Fruit fly (Drosophila melanogaster) whole organism, embryonic: ENCODE measurements around the gene Nmt.
A peak's percentile ranks its signal among the peaks of the same experiment; 100 is the strongest.

Experiments used
- Adf1 ChIP-seq: fragments of 200-800 bp; sonication (Bioruptor generic); IDR thresholded peaks from 2 replicates; pipeline ENCODE4 v1.3.6; 2022; ENCODE audit warnings: missing biosample characterization, missing genetic modification characterization
- Bdp1 ChIP-seq: fragments of 200-800 bp; sonication (Bioruptor generic); optimal IDR thresholded peaks from 3 replicates; lab custom pipeline; 2016; ENCODE audit warnings: missing biosample characterization, missing genetic modification characterization
- CG10209 ChIP-seq: fragments of 200-800 bp; sonication (Bioruptor generic); optimal IDR thresholded peaks from 3 replicates; lab custom pipeline; 2017; ENCODE audit warnings: missing biosample characterization, mild to moderate bottlenecking, missing genetic modification characterization, missing genetic modification reagents
- CG10366 ChIP-seq: fragments of 200-800 bp; sonication (Bioruptor generic); IDR thresholded peaks from 2 replicates; pipeline ENCODE4 v1.3.6; 2022; ENCODE audit warnings: missing biosample characterization, missing genetic modification characterization
- CG10543 ChIP-seq: fragments of 200-800 bp; sonication (Bioruptor generic); optimal IDR thresholded peaks from 3 replicates; lab custom pipeline; 2017; ENCODE audit warnings: missing biosample characterization, mild to moderate bottlenecking, missing genetic modification characterization, moderate library complexity
- CG10654 ChIP-seq: fragments of 200-800 bp; sonication (Bioruptor generic); optimal IDR thresholded peaks from 2 replicates; lab custom pipeline; 2016; ENCODE audit warnings: missing biosample characterization, missing genetic modification characterization
- CG11247 ChIP-seq: fragments of 200-800 bp; sonication (Bioruptor generic); IDR thresholded peaks from 2 replicates; pipeline ENCODE4 v1.3.6; 2022; ENCODE audit warnings: missing biosample characterization, missing genetic modification characterization
- CG11560 ChIP-seq: fragments of 200-800 bp; sonication (Bioruptor generic); IDR thresholded peaks from 3 replicates; pipeline ENCODE4 v1.3.6; 2022; ENCODE audit warnings: missing biosample characterization, missing genetic modification characterization
- CG13775 ChIP-seq: fragments of 200-800 bp; sonication (Bioruptor generic); optimal IDR thresholded peaks from 3 replicates; lab custom pipeline; 2017; ENCODE audit warnings: missing biosample characterization, mild to moderate bottlenecking, missing genetic modification characterization
- CG14710 ChIP-seq: fragments of 200-800 bp; sonication (Bioruptor generic); optimal IDR thresholded peaks from 3 replicates; lab custom pipeline; 2019; ENCODE audit warnings: missing biosample characterization, mild to moderate bottlenecking, missing genetic modification characterization, moderate library complexity
- CG18476 ChIP-seq: fragments of 200-800 bp; sonication (Bioruptor generic); optimal IDR thresholded peaks from 2 replicates; lab custom pipeline; 2016; ENCODE audit warnings: missing biosample characterization, mild to moderate bottlenecking, missing genetic modification characterization
- CG2889 ChIP-seq: fragments of 200-800 bp; sonication (Bioruptor generic); IDR thresholded peaks from 3 replicates; pipeline ENCODE4 v1.3.6; 2022; ENCODE audit warnings: missing biosample characterization, missing genetic modification characterization
- CG30020 ChIP-seq: fragments of 200-800 bp; optimal IDR thresholded peaks from 2 replicates; lab custom pipeline; 2019; ENCODE audit warnings: missing biosample characterization, mild to moderate bottlenecking, missing genetic modification characterization, moderate library complexity
- CG31388 ChIP-seq: fragments of 200-800 bp; sonication (Bioruptor generic); optimal IDR thresholded peaks from 2 replicates; lab custom pipeline; 2016; ENCODE audit warnings: missing biosample characterization, missing genetic modification characterization
- CG32532 ChIP-seq: fragments of 200-800 bp; sonication (Bioruptor generic); IDR thresholded peaks from 2 replicates; pipeline ENCODE4 v1.3.6; 2022; ENCODE audit warnings: missing biosample characterization, missing genetic modification characterization
- CG3281 ChIP-seq: fragments of 200-800 bp; sonication (Bioruptor generic); optimal IDR thresholded peaks from 3 replicates; lab custom pipeline; 2017; ENCODE audit warnings: missing biosample characterization, mild to moderate bottlenecking, missing genetic modification characterization
- CG34422 ChIP-seq: fragments of 200-800 bp; sonication (Bioruptor generic); IDR thresholded peaks from 3 replicates; pipeline ENCODE4 v1.3.6; 2022; ENCODE audit warnings: missing biosample characterization, missing genetic modification characterization
- CG3726 ChIP-seq: fragments of 200-800 bp; sonication (Bioruptor generic); IDR thresholded peaks from 3 replicates; pipeline ENCODE4, ENCODE4 v1.3.6; 2022; ENCODE audit warnings: missing biosample characterization, missing genetic modification characterization
- CG4328 ChIP-seq: fragments of 200-800 bp; sonication (Bioruptor generic); optimal IDR thresholded peaks from 3 replicates; lab custom pipeline; 2017; ENCODE audit warnings: missing biosample characterization, missing genetic modification reagents, missing genetic modification characterization
- CG6272 ChIP-seq: fragments of 200-800 bp; sonication (Bioruptor generic); IDR thresholded peaks from 2 replicates; pipeline ENCODE4 v1.3.6; 2022; ENCODE audit warnings: missing biosample characterization, missing genetic modification characterization
- CG6765 ChIP-seq: fragments of 200-800 bp; sonication (Bioruptor generic); optimal IDR thresholded peaks from 3 replicates; lab custom pipeline; 2017; ENCODE audit warnings: missing biosample characterization, mild to moderate bottlenecking, missing genetic modification characterization
- CG7786 ChIP-seq: fragments of 200-800 bp; sonication (Bioruptor generic); optimal IDR thresholded peaks from 2 replicates; lab custom pipeline; 2016; ENCODE audit warnings: missing biosample characterization, missing genetic modification characterization
- CG8089 ChIP-seq: fragments of 200-800 bp; sonication (Bioruptor generic); optimal IDR thresholded peaks from 3 replicates; lab custom pipeline; 2016; ENCODE audit warnings: missing biosample characterization, missing genetic modification characterization
- CG9215 ChIP-seq: fragments of 200-800 bp; sonication (Bioruptor generic); IDR thresholded peaks from 2 replicates; pipeline ENCODE4 v1.3.6; 2022; ENCODE audit warnings: missing biosample characterization, missing genetic modification characterization
- CG9437 ChIP-seq: fragments of 200-800 bp; sonication (Bioruptor generic); optimal IDR thresholded peaks from 2 replicates; lab custom pipeline; 2018; ENCODE audit warnings: missing biosample characterization, mild to moderate bottlenecking, missing genetic modification characterization
- CHES-1-like ChIP-seq: fragments of 200-800 bp; sonication (Bioruptor generic); optimal IDR thresholded peaks from 2 replicates; lab custom pipeline; 2016; ENCODE audit warnings: missing biosample characterization, missing genetic modification characterization
- CTCF ChIP-seq: fragments of 200-800 bp; sonication (Bioruptor generic); optimal IDR thresholded peaks from 2 replicates; lab custom pipeline; 2017; ENCODE audit warnings: missing biosample characterization, mild to moderate bottlenecking, missing genetic modification characterization, moderate library complexity
- Camta ChIP-seq: fragments of 200-800 bp; sonication (Bioruptor generic); optimal IDR thresholded peaks from 2 replicates; lab custom pipeline; 2016; ENCODE audit warnings: missing biosample characterization, missing genetic modification characterization
- Deaf1 ChIP-seq: fragments of 200-800 bp; optimal IDR thresholded peaks from 3 replicates; lab custom pipeline; 2019; ENCODE audit warnings: missing biosample characterization, mild to moderate bottlenecking, missing genetic modification characterization, moderate library complexity
- Hey ChIP-seq: fragments of 200-800 bp; sonication (Bioruptor generic); optimal IDR thresholded peaks from 3 replicates; lab custom pipeline; 2018; ENCODE audit warnings: missing biosample characterization, mild to moderate bottlenecking, missing genetic modification characterization
- Max ChIP-seq: fragments of 200-800 bp; sonication (Bioruptor generic); optimal IDR thresholded peaks from 2 replicates; lab custom pipeline; 2016; ENCODE audit warnings: missing biosample characterization, mild to moderate bottlenecking, missing genetic modification characterization
- Mrtf ChIP-seq: fragments of 200-800 bp; sonication (Bioruptor generic); IDR thresholded peaks from 3 replicates; pipeline ENCODE4 v1.3.6; 2022; ENCODE audit warnings: missing biosample characterization, missing genetic modification characterization
- Nf-YB ChIP-seq: fragments of 200-800 bp; sonication (Bioruptor generic); optimal IDR thresholded peaks from 3 replicates; lab custom pipeline; 2019; ENCODE audit warnings: missing biosample characterization, mild to moderate bottlenecking, missing genetic modification characterization, moderate library complexity
- Nf-YC ChIP-seq: fragments of 200-800 bp; optimal IDR thresholded peaks from 3 replicates; lab custom pipeline; 2019; ENCODE audit warnings: missing biosample characterization, mild to moderate bottlenecking, missing genetic modification characterization, moderate library complexity
- Ssrp ChIP-seq: fragments of 200-800 bp; sonication (Bioruptor generic); optimal IDR thresholded peaks from 2 replicates; lab custom pipeline; 2018; ENCODE audit warnings: missing biosample characterization, mild to moderate bottlenecking, missing genetic modification characterization, moderate library complexity
- TFAM ChIP-seq: fragments of 200-800 bp; sonication (Bioruptor generic); optimal IDR thresholded peaks from 2 replicates; lab custom pipeline; 2017; ENCODE audit warnings: missing biosample characterization, missing genetic modification characterization, inconsistent platforms
- ac ChIP-seq: fragments of 200-800 bp; sonication (Bioruptor generic); optimal IDR thresholded peaks from 3 replicates; lab custom pipeline; 2017; ENCODE audit warnings: missing biosample characterization, mild to moderate bottlenecking, missing genetic modification characterization
- br ChIP-seq: fragments of >200 bp; optimal IDR thresholded peaks from 2 replicates; lab custom pipeline; 2017
- caup ChIP-seq: fragments of 200-800 bp; sonication (Bioruptor generic); optimal IDR thresholded peaks from 3 replicates; lab custom pipeline; 2017; ENCODE audit warnings: missing biosample characterization, mild to moderate bottlenecking, missing genetic modification characterization, moderate library complexity; ENCODE audit not compliant: severe bottlenecking
- chn ChIP-seq: fragments of 200-800 bp; sonication (Bioruptor generic); optimal IDR thresholded peaks from 2 replicates; lab custom pipeline; 2016; ENCODE audit warnings: missing biosample characterization, missing genetic modification characterization
- crp ChIP-seq, 2 experiments: fragments of 200-800 bp; sonication (Bioruptor generic); optimal IDR thresholded peaks; 2 replicates in 1 of 2; 3 replicates in 1 of 2; lab custom pipeline; 2017; ENCODE audit warnings: missing biosample characterization in 2 of 2, missing genetic modification characterization in 2 of 2, mild to moderate bottlenecking in 1 of 2, moderate library complexity in 1 of 2
- ems ChIP-seq: fragments of 200-800 bp; sonication (Bioruptor generic); optimal IDR thresholded peaks from 3 replicates; lab custom pipeline; 2016; ENCODE audit warnings: missing biosample characterization, missing genetic modification characterization
- jing ChIP-seq: fragments of 200-800 bp; sonication (Bioruptor generic); optimal IDR thresholded peaks from 2 replicates; lab custom pipeline; 2018; ENCODE audit warnings: missing biosample characterization, mild to moderate bottlenecking, missing genetic modification characterization
- ken ChIP-seq: fragments of 200-800 bp; sonication (Bioruptor generic); IDR thresholded peaks from 3 replicates; pipeline ENCODE4 v1.3.6; 2022; ENCODE audit warnings: missing biosample characterization, missing genetic modification characterization
- knrl ChIP-seq: fragments of 200-800 bp; sonication (Bioruptor generic); IDR thresholded peaks from 3 replicates; pipeline ENCODE4 v1.3.6; 2022; ENCODE audit warnings: missing biosample characterization, missing genetic modification characterization; ENCODE audit not compliant: partially characterized antibody
- luna ChIP-seq: fragments of 200-800 bp; sonication (Bioruptor generic); optimal IDR thresholded peaks from 2 replicates; lab custom pipeline; 2016; ENCODE audit warnings: missing biosample characterization, missing genetic modification characterization
- nmo ChIP-seq: fragments of 200-800 bp; sonication (Bioruptor generic); optimal IDR thresholded peaks from 2 replicates; lab custom pipeline; 2018; ENCODE audit warnings: missing biosample characterization, mild to moderate bottlenecking, missing genetic modification characterization, moderate library complexity
- sd ChIP-seq: fragments of 200-800 bp; sonication (Bioruptor generic); optimal IDR thresholded peaks from 3 replicates; lab custom pipeline; 2018; ENCODE audit warnings: missing biosample characterization, mild to moderate bottlenecking, missing genetic modification characterization, moderate library complexity
- stc ChIP-seq: fragments of 200-800 bp; sonication (Bioruptor generic); IDR thresholded peaks from 2 replicates; pipeline ENCODE4 v1.3.6; 2022; ENCODE audit warnings: missing biosample characterization, missing genetic modification characterization
- tgo ChIP-seq: fragments of 200-800 bp; sonication (Bioruptor generic); IDR thresholded peaks from 3 replicates; pipeline ENCODE4 v1.3.6; 2022; ENCODE audit warnings: missing biosample characterization, missing genetic modification characterization
- twi ChIP-seq: fragments of 200-800 bp; optimal IDR thresholded peaks from 2 replicates; lab custom pipeline; 2019; ENCODE audit warnings: missing biosample characterization, mild to moderate bottlenecking, missing genetic modification characterization, moderate library complexity
- vfl ChIP-seq: fragments of 200-800 bp; sonication (Bioruptor generic); optimal IDR thresholded peaks from 2 replicates; lab custom pipeline; 2016; ENCODE audit warnings: missing biosample characterization, missing genetic modification characterization

The Nmt gene

DNA sequence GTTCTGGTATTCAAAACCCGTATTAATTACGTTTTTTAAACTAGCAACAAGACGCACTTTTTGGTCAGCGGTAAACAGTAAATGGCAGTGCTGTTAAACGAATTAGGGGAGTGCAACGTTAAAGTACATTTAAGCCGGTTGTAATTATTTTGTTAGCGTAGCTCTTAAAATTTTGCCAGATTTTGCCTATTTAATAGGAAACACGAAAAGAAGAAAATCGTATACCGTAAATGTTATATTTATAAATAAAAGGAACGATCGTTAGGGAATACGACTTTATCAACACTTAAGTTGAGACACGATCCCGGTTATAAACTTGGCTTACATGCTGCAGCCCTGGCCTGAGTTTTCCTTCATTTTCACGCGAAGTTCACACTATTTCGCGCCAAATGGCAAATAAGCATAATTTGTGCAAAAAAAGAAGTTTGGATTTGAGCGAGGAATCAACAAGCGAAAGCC lies 40.8 kb downstream of the Nmt start, which contains the start of the genes Setx and mus301 (continued):
- no peak for TF ChIP-seq CG30020 (tag; lab: Kevin White, UChicago)
- peak; percentile 73 for TF ChIP-seq CG6272 (GFP tag; lab: Robert Waterston, UW)
- TF ChIP-seq Mrtf (GFP tag; lab: Robert Waterston, UW), result peak; percentile 43; the same call in 1 of the 3 replicates
- TF ChIP-seq Hey (tag; lab: Kevin White, UChicago), result no peak
- TF ChIP-seq ken (GFP tag; lab: Robert Waterston, UW), result peak; percentile 70; the same call in 1 of the 3 replicates
- peak; percentile 89 for TF ChIP-seq nmo (GFP tag; lab: Kevin White, UChicago)
- peak; percentile 81 for TF ChIP-seq caup (GFP tag; lab: Kevin White, UChicago)
- no peak for TF ChIP-seq ac (GFP tag; lab: Kevin White, UChicago)
- TF ChIP-seq Camta, result peak; percentile 84
- peak; percentile 79 for TF ChIP-seq CG10209 (GFP tag; lab: Kevin White, UChicago)
- no peak for TF ChIP-seq CG3726 (GFP tag; lab: Robert Waterston, UW)
- peak; percentile 90 for TF ChIP-seq chn (GFP tag; lab: Kevin White, UChicago)
- TF ChIP-seq CG6765 (GFP tag; lab: Kevin White, UChicago), result no peak
- TF ChIP-seq br (lab: Kevin White, UChicago), result no peak
- peak; percentile 60; the same call in 1 of the 3 replicates for TF ChIP-seq CG11560 (tag; lab: Robert Waterston, UW)
- no peak for TF ChIP-seq sd (tag; lab: Kevin White, UChicago)
- peak; percentile 55 for TF ChIP-seq CG31388 (GFP tag; lab: Kevin White, UChicago)
- TF ChIP-seq Ssrp (tag; lab: Kevin White, UChicago), result peak; percentile 72
- no peak for TF ChIP-seq TFAM (GFP tag; lab: Kevin White, UChicago)
- TF ChIP-seq Nf-YB, result peak; percentile 30
- no peak for TF ChIP-seq Deaf1 (tag; lab: Kevin White, UChicago)
- no peak for TF ChIP-seq Nf-YC (tag; lab: Kevin White, UChicago)
- TF ChIP-seq CG8089 (GFP tag; lab: Kevin White, UChicago), result peak; percentile 75
- TF ChIP-seq CG9215, result peak; percentile 80
- TF ChIP-seq luna (GFP tag; lab: Kevin White, UChicago), result peak; percentile 73
- TF ChIP-seq ems (GFP tag; lab: Kevin White, UChicago), result peak; percentile 87
- TF ChIP-seq CG32532, result peak; percentile 68
- peak; percentile 85 for TF ChIP-seq CHES-1-like (GFP tag; lab: Kevin White, UChicago)
- TF ChIP-seq CG18476 (GFP tag; lab: Kevin White, UChicago), result peak; percentile 82
- peak in 1 of 2 experiments; percentile 52 for TF ChIP-seq crp (GFP tag; optimal IDR thresholded peaks at IDR 0.05; lab: Kevin White, UChicago)
- TF ChIP-seq CG7786 (GFP tag; lab: Kevin White, UChicago), result peak; percentile 83
- peak; percentile 65 for TF ChIP-seq CG10366 (GFP tag; lab: Robert Waterston, UW)
- peak; percentile 63; the same call in 2 of the 3 replicates for TF ChIP-seq CG34422 (GFP tag; lab: Robert Waterston, UW)
- TF ChIP-seq CG9437 (GFP tag; lab: Kevin White, UChicago), result peak; percentile 87
- TF ChIP-seq jing (GFP tag; lab: Kevin White, UChicago), result peak; percentile 25
- TF ChIP-seq CG11247 (GFP tag; lab: Robert Waterston, UW), result peak; percentile 67
- TF ChIP-seq CG3281, result peak; percentile 80
- peak; percentile 91 for TF ChIP-seq Max
- TF ChIP-seq Bdp1, result peak; percentile 80
- peak; percentile 80 for TF ChIP-seq CG10654 (GFP tag; lab: Kevin White, UChicago)
- TF ChIP-seq stc (GFP tag; lab: Robert Waterston, UW), result no peak
- peak; percentile 50; the same call in 2 of the 3 replicates for TF ChIP-seq knrl (GFP tag; lab: Robert Waterston, UW)
- peak; percentile 90 for TF ChIP-seq vfl (GFP tag; lab: Kevin White, UChicago)
- peak; percentile 67 for TF ChIP-seq tgo (GFP tag; lab: Robert Waterston, UW)
- TF ChIP-seq twi, result no peak
- TF ChIP-seq CG10543, result peak; percentile 75
- peak; percentile 37 for TF ChIP-seq CG4328 (GFP tag; lab: Kevin White, UChicago)
- peak; percentile 58 for TF ChIP-seq CTCF (GFP tag; lab: Kevin White, UChicago)
- peak; percentile 91 for TF ChIP-seq CG14710 (tag; lab: Kevin White, UChicago)
- peak; percentile 41 for TF ChIP-seq Adf1 (GFP tag; lab: Robert Waterston, UW)
- TF ChIP-seq CG2889 (GFP tag; lab: Robert Waterston, UW), result peak; percentile 44; the same call in 1 of the 3 replicates
- peak; percentile 84 for TF ChIP-seq CG13775 (GFP tag; lab: Kevin White, UChicago)
